Fruit fly (Drosophila melanogaster): ENCODE results near the gene toe.

DNA sequence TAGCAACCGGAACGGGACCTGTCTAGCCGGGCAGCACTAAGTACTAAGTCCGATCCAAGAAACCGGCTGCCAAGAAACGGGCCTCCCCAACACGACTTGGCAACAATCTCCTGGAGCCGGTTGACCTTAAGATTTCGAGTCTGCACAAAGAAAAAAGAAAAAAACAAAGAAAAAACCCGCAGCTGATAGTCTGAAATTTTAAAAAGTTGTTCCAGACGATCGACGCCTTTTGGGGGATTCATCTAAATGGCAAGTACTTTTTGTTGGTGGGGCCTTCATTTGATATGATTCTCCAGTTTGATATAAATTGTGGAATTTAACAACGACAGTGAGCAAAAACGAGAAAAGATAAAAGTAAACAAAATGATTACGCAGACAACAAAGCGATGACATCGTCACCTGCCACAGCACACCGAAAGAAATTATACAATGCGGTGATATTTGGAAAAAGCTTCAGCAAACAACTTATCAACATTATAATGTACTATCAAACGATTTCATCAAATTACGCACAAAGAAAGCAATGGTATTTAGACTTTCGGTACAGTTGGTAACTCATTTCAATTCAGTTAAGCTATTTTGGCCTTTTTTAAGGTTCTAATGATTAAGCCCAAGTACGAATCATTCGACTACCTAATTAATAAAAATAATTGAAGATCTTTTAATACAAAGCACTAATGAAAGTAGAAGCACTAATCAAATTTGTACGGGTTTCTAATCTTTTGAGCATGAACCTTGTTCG, 21.8 kb downstream of the toe start:
- TF ChIP-seq ttk (optimal IDR thresholded peaks at IDR 0.05) (no peak), psq (optimal IDR thresholded peaks at IDR 0.05) (no peak), Sin3A (optimal IDR thresholded peaks at IDR 0.05) (no peak), Myc (optimal IDR thresholded peaks at IDR 0.05) (no peak)
